Fruit fly (Drosophila melanogaster): Measurements from ENCODE around the gene Diap1.

Gene Diap1

DNA sequence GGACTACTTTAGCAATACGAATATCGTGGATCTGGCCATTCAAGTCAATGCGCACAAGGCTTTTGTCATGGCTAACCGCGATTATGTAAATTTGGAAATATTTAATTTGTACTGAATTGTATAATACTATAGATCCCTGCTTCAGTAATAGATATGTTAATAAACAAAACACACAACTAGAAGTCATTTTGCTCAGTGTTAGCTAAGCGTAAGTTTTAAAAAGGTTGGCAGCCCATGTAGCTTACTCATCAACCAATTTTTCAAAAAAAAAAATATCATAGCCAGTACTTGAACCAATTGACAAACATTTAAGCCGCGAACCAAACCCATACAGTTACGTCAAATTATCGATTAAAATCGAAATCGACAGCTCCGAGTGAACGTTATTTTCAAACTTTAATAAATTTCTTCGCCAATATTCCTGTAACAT is 13.8 kb downstream of the Diap1 start (continued):
- TF ChIP-seq Dip2 (GFP tag; IDR thresholded peaks at IDR 0.05) (no peak), Dref (GFP tag; IDR thresholded peaks at IDR 0.05) (peak; percentile 95), bigmax (GFP tag; optimal IDR thresholded peaks at IDR 0.05) (peak; percentile 11), CG34422 (GFP tag; IDR thresholded peaks at IDR 0.05) (peak; percentile 61; the same call in 2 of the 3 replicates), CG6683 (GFP tag; optimal IDR thresholded peaks at IDR 0.05) (peak; percentile 50), gem (tag; optimal IDR thresholded peaks at IDR 0.05) (peak; percentile 81), B-H2 (GFP tag; optimal IDR thresholded peaks at IDR 0.05) (peak; percentile 60), pita (GFP tag; optimal IDR thresholded peaks at IDR 0.05) (peak; percentile 98), jigr1 (GFP tag; IDR thresholded peaks at IDR 0.05) (0 out of 3 replicates have a peak, but pooled peaks have one; percentile 34), CG12219 (GFP tag; optimal IDR thresholded peaks at IDR 0.05) (peak; percentile 81), dati (GFP tag; IDR thresholded peaks at IDR 0.05) (peak; percentile 62; the same call in 1 of the 2 replicates), chinmo (GFP tag; IDR thresholded peaks at IDR 0.05; ENCODE audit: partially characterized antibody) (0 out of 4 replicates have a peak, but pooled peaks have one; percentile 43), zen2 (GFP tag; IDR thresholded peaks at IDR 0.05; ENCODE audit: partially characterized antibody) (no peak), Dek (tag; optimal IDR thresholded peaks at IDR 0.05) (peak; percentile 85), CG31365 (tag; optimal IDR thresholded peaks at IDR 0.05) (peak; percentile 65), eyg (GFP tag; optimal IDR thresholded peaks at IDR 0.05) (peak; percentile 60), CG32767 (GFP tag; IDR thresholded peaks at IDR 0.05) (no peak), scrt (GFP tag; optimal IDR thresholded peaks at IDR 0.05) (peak; percentile 65), CG3838 (GFP tag; optimal IDR thresholded peaks at IDR 0.05) (peak; percentile 22), CG6175 (GFP tag; IDR thresholded peaks at IDR 0.05) (0 out of 3 replicates have a peak, but pooled peaks have one; percentile 37), inv (GFP tag; IDR thresholded peaks at IDR 0.05; ENCODE audit: partially characterized antibody) (no peak; the same call in 1 of the 2 replicates), CG1647 (GFP tag; optimal IDR thresholded peaks at IDR 0.05) (peak; percentile 81), Hsf (GFP tag; optimal IDR thresholded peaks at IDR 0.05) (peak; percentile 79), ind (GFP tag; optimal IDR thresholded peaks at IDR 0.05) (peak; percentile 73), CG15696 (tag; optimal IDR thresholded peaks at IDR 0.05) (peak; percentile 72), CG34376 (GFP tag; optimal IDR thresholded peaks at IDR 0.05) (peak; percentile 73), Hr78 (GFP tag; optimal IDR thresholded peaks at IDR 0.05) (no peak), vvl (GFP tag; IDR thresholded peaks at IDR 0.05) (peak; percentile 95), CG3281 (GFP tag; optimal IDR thresholded peaks at IDR 0.05) (peak; percentile 81), zf30C (GFP tag; optimal IDR thresholded peaks at IDR 0.05) (peak; percentile 99), cato (GFP tag; optimal IDR thresholded peaks at IDR 0.05; ENCODE audit: borderline replicate concordance) (peak; percentile 36), D19B (GFP tag; optimal IDR thresholded peaks at IDR 0.05) (peak; percentile 45), br (optimal IDR thresholded peaks at IDR 0.05) (no peak), Lim3 (GFP tag; IDR thresholded peaks at IDR 0.05) (0 out of 2 replicates have a peak, but pooled peaks have one; percentile 6), CG17359 (tag; optimal IDR thresholded peaks at IDR 0.05) (peak; percentile 74), bsh (GFP tag; optimal IDR thresholded peaks at IDR 0.05) (peak; percentile 70 to 79), CG43689 (GFP tag; IDR thresholded peaks at IDR 0.05) (no peak; the same call in 1 of the 2 replicates), pb (GFP tag; optimal IDR thresholded peaks at IDR 0.05) (peak; percentile 52), ac (GFP tag; optimal IDR thresholded peaks at IDR 0.05) (peak; percentile 71), corto (GFP tag; optimal IDR thresholded peaks at IDR 0.05) (no peak), repo (GFP tag; optimal IDR thresholded peaks at IDR 0.05) (peak; percentile 73), tap (tag; optimal IDR thresholded peaks at IDR 0.05) (peak; percentile 71), CrebB (tag; optimal IDR thresholded peaks at IDR 0.05) (peak; percentile 86), sima (GFP tag; optimal IDR thresholded peaks at IDR 0.05) (no peak), CG34224 (GFP tag; IDR thresholded peaks at IDR 0.05; ENCODE audit: partially characterized antibody) (no peak), D19A (tag; optimal IDR thresholded peaks at IDR 0.05) (peak; percentile 37), NfI (GFP tag; optimal IDR thresholded peaks at IDR 0.05) (peak; percentile 63), CG11093 (GFP tag; IDR thresholded peaks at IDR 0.05) (peak; percentile 33; the same call in 1 of the 3 replicates), crp (GFP tag; optimal IDR thresholded peaks at IDR 0.05) (no peak)
